Fruit fly (Drosophila melanogaster) whole organism, embryonic: ENCODE results near the gene CG5104.
A peak's percentile ranks its signal among the peaks of the same experiment; 100 is the strongest.

Experiments
- CG11247 ChIP-seq: fragments of 200-800 bp; sonication (Bioruptor generic); IDR thresholded peaks from 2 replicates; pipeline ENCODE4 v1.3.6; 2022; ENCODE audit warnings: missing biosample characterization, missing genetic modification characterization
- CG11695 ChIP-seq: fragments of 200-800 bp; sonication (Bioruptor generic); IDR thresholded peaks from 3 replicates; pipeline ENCODE4 v1.3.6; 2022; ENCODE audit warnings: missing biosample characterization, missing genetic modification characterization
- CG12391 ChIP-seq: fragments of 200-800 bp; sonication (Bioruptor generic); optimal IDR thresholded peaks from 3 replicates; lab custom pipeline; 2018; ENCODE audit warnings: missing biosample characterization, mild to moderate bottlenecking, missing genetic modification characterization, moderate library complexity
- CG12659 ChIP-seq: fragments of 200-800 bp; sonication (Bioruptor generic); optimal IDR thresholded peaks from 3 replicates; lab custom pipeline; 2017; ENCODE audit warnings: mild to moderate bottlenecking, missing biosample characterization, missing genetic modification reagents, missing genetic modification characterization
- CG13123 ChIP-seq: fragments of 200-800 bp; sonication (Bioruptor generic); optimal IDR thresholded peaks from 2 replicates; lab custom pipeline; 2016; ENCODE audit warnings: missing biosample characterization, missing genetic modification characterization
- CG14667 ChIP-seq: fragments of 200-800 bp; sonication (Bioruptor generic); IDR thresholded peaks from 2 replicates; pipeline ENCODE4 v1.3.6; 2022; ENCODE audit warnings: missing biosample characterization, missing genetic modification characterization
- CG15479 ChIP-seq: fragments of 200-800 bp; sonication (Bioruptor generic); optimal IDR thresholded peaks from 3 replicates; lab custom pipeline; 2019; ENCODE audit warnings: missing biosample characterization, mild to moderate bottlenecking, missing genetic modification characterization, moderate library complexity
- CG1602 ChIP-seq: fragments of 200-800 bp; sonication (Bioruptor generic); optimal IDR thresholded peaks from 3 replicates; lab custom pipeline; 2016; ENCODE audit warnings: missing biosample characterization, missing genetic modification characterization
- CG16779 ChIP-seq: fragments of 200-800 bp; sonication (Bioruptor generic); IDR thresholded peaks from 2 replicates; pipeline ENCODE4 v1.3.6; 2022; ENCODE audit warnings: missing biosample characterization, missing genetic modification characterization
- CG17328 ChIP-seq: fragments of 200-800 bp; sonication (Bioruptor generic); IDR thresholded peaks from 2 replicates; pipeline ENCODE4 v1.3.6; 2022; ENCODE audit warnings: missing biosample characterization, missing genetic modification characterization
- CG17359 ChIP-seq: fragments of 200-800 bp; sonication (Bioruptor generic); optimal IDR thresholded peaks from 3 replicates; lab custom pipeline; 2018; ENCODE audit warnings: missing biosample characterization, mild to moderate bottlenecking, missing genetic modification characterization, moderate library complexity
- CG18476 ChIP-seq: fragments of 200-800 bp; sonication (Bioruptor generic); optimal IDR thresholded peaks from 2 replicates; lab custom pipeline; 2016; ENCODE audit warnings: missing biosample characterization, mild to moderate bottlenecking, missing genetic modification characterization
- CG2889 ChIP-seq: fragments of 200-800 bp; sonication (Bioruptor generic); IDR thresholded peaks from 3 replicates; pipeline ENCODE4 v1.3.6; 2022; ENCODE audit warnings: missing biosample characterization, missing genetic modification characterization
- CG31224 ChIP-seq: fragments of 200-800 bp; sonication (Bioruptor generic); IDR thresholded peaks from 2 replicates; pipeline ENCODE4 v1.3.6; 2022; ENCODE audit warnings: missing biosample characterization, missing genetic modification characterization
- CG32532 ChIP-seq: fragments of 200-800 bp; sonication (Bioruptor generic); IDR thresholded peaks from 2 replicates; pipeline ENCODE4 v1.3.6; 2022; ENCODE audit warnings: missing biosample characterization, missing genetic modification characterization
- CG3281 ChIP-seq: fragments of 200-800 bp; sonication (Bioruptor generic); optimal IDR thresholded peaks from 3 replicates; lab custom pipeline; 2017; ENCODE audit warnings: missing biosample characterization, mild to moderate bottlenecking, missing genetic modification characterization
- CG34224 ChIP-seq: fragments of 200-800 bp; sonication (Bioruptor generic); IDR thresholded peaks from 3 replicates; pipeline ENCODE4 v1.3.6; 2022; ENCODE audit warnings: missing biosample characterization, missing genetic modification characterization; ENCODE audit not compliant: partially characterized antibody
- CG5245 ChIP-seq: fragments of 200-800 bp; sonication (Bioruptor generic); optimal IDR thresholded peaks from 3 replicates; lab custom pipeline; 2016; ENCODE audit warnings: missing biosample characterization, missing genetic modification characterization
- CG8089 ChIP-seq: fragments of 200-800 bp; sonication (Bioruptor generic); optimal IDR thresholded peaks from 3 replicates; lab custom pipeline; 2016; ENCODE audit warnings: missing biosample characterization, missing genetic modification characterization
- CoRest ChIP-seq: fragments of 200-800 bp; sonication (Bioruptor generic); optimal IDR thresholded peaks from 3 replicates; lab custom pipeline; 2018; ENCODE audit warnings: missing biosample characterization, mild to moderate bottlenecking, missing genetic modification characterization, moderate library complexity
- CrebB ChIP-seq: fragments of 200-800 bp; sonication (Bioruptor generic); optimal IDR thresholded peaks from 3 replicates; lab custom pipeline; 2018; ENCODE audit warnings: missing biosample characterization, mild to moderate bottlenecking, missing genetic modification characterization
- Deaf1 ChIP-seq: fragments of 200-800 bp; optimal IDR thresholded peaks from 3 replicates; lab custom pipeline; 2019; ENCODE audit warnings: missing biosample characterization, mild to moderate bottlenecking, missing genetic modification characterization, moderate library complexity
- E2f1 ChIP-seq: fragments of 200-800 bp; sonication (Bioruptor generic); IDR thresholded peaks from 2 replicates; pipeline ENCODE4 v1.3.6; 2022; ENCODE audit warnings: missing biosample characterization, missing genetic modification characterization
- Ets97D ChIP-seq: fragments of 200-800 bp; sonication (Bioruptor generic); optimal IDR thresholded peaks from 3 replicates; lab custom pipeline; 2016; ENCODE audit warnings: missing biosample characterization, missing genetic modification characterization
- Fer2 ChIP-seq: fragments of 200-800 bp; sonication (Bioruptor generic); optimal IDR thresholded peaks from 2 replicates; lab custom pipeline; 2018; ENCODE audit warnings: missing biosample characterization, mild to moderate bottlenecking, missing genetic modification characterization, moderate library complexity
- Gsc ChIP-seq: fragments of 200-800 bp; sonication (Bioruptor generic); IDR thresholded peaks from 2 replicates; pipeline ENCODE4 v1.3.6; 2022; ENCODE audit warnings: missing biosample characterization, missing genetic modification characterization
- Hand ChIP-seq: fragments of 200-800 bp; sonication (Bioruptor generic); optimal IDR thresholded peaks from 2 replicates; lab custom pipeline; 2017; ENCODE audit warnings: mild to moderate bottlenecking, missing biosample characterization, missing genetic modification reagents, missing genetic modification characterization
- MESR4 ChIP-seq: fragments of 200-800 bp; sonication (Bioruptor generic); optimal IDR thresholded peaks from 2 replicates; lab custom pipeline; 2018; ENCODE audit warnings: missing biosample characterization, mild to moderate bottlenecking, missing genetic modification characterization, moderate library complexity
- Myb ChIP-seq: fragments of 200-800 bp; sonication (Bioruptor generic); optimal IDR thresholded peaks from 2 replicates; lab custom pipeline; 2016; ENCODE audit warnings: missing biosample characterization, missing genetic modification characterization
- NC2β ChIP-seq: fragments of 200-800 bp; sonication (Bioruptor generic); optimal IDR thresholded peaks from 2 replicates; lab custom pipeline; 2016; ENCODE audit warnings: missing biosample characterization, missing genetic modification characterization
- Stat92E ChIP-seq, 3 experiments: fragments of >200 bp in 2 of 3; fragments of 200-800 bp in 1 of 3; sonication (Bioruptor generic) in 1 of 3; optimal IDR thresholded peaks; 2 replicates each; lab custom pipeline; 2017 to 2019; ENCODE audit warnings: missing biosample characterization in 3 of 3, missing genetic modification characterization in 3 of 3, mild to moderate bottlenecking in 1 of 3, moderate library complexity in 1 of 3
- Usf ChIP-seq: fragments of 200-800 bp; sonication (Bioruptor generic); optimal IDR thresholded peaks from 2 replicates; lab custom pipeline; 2017; ENCODE audit warnings: missing genotype, missing biosample characterization, missing genetic modification characterization
- YL-1 ChIP-seq: fragments of 200-800 bp; sonication (Bioruptor generic); optimal IDR thresholded peaks from 3 replicates; lab custom pipeline; 2017; ENCODE audit warnings: missing biosample characterization, mild to moderate bottlenecking, missing genetic modification characterization
- ac ChIP-seq: fragments of 200-800 bp; sonication (Bioruptor generic); optimal IDR thresholded peaks from 3 replicates; lab custom pipeline; 2017; ENCODE audit warnings: missing biosample characterization, mild to moderate bottlenecking, missing genetic modification characterization
- cato ChIP-seq: fragments of 200-800 bp; sonication (Bioruptor generic); optimal IDR thresholded peaks from 2 replicates; lab custom pipeline; 2016; ENCODE audit warnings: missing biosample characterization, missing genetic modification characterization, borderline replicate concordance
- dm ChIP-seq: fragments of 200-800 bp; sonication (Bioruptor generic); optimal IDR thresholded peaks from 3 replicates; lab custom pipeline; 2016; ENCODE audit warnings: missing biosample characterization, missing genetic modification characterization
- gfzf ChIP-seq: fragments of 200-800 bp; sonication (Bioruptor generic); optimal IDR thresholded peaks from 2 replicates; lab custom pipeline; 2016; ENCODE audit warnings: missing biosample characterization, mild to moderate bottlenecking, missing genetic modification characterization, moderate library complexity
- hth ChIP-seq: fragments of >200 bp; optimal IDR thresholded peaks from 2 replicates; lab custom pipeline; 2017; ENCODE audit warnings: inconsistent platforms
- ind ChIP-seq: fragments of 200-800 bp; sonication (Bioruptor generic); optimal IDR thresholded peaks from 3 replicates; lab custom pipeline; 2016; ENCODE audit warnings: missing biosample characterization, missing genetic modification characterization
- insv ChIP-seq, 2 experiments: fragments of 200-800 bp; sonication (Bioruptor generic); optimal IDR thresholded peaks; 3 replicates each; lab custom pipeline; 2016 to 2018; ENCODE audit warnings: missing biosample characterization in 2 of 2, missing genetic modification characterization in 2 of 2
- mam ChIP-seq: fragments of 200-800 bp; sonication (Bioruptor generic); optimal IDR thresholded peaks from 3 replicates; lab custom pipeline; 2016; ENCODE audit warnings: missing biosample characterization, missing genetic modification characterization
- nom ChIP-seq: fragments of 200-800 bp; sonication (Bioruptor generic); optimal IDR thresholded peaks from 2 replicates; lab custom pipeline; 2017; ENCODE audit warnings: missing biosample characterization, missing genetic modification characterization, mild to moderate bottlenecking, moderate library complexity, missing genetic modification reagents
- pita ChIP-seq: fragments of 200-800 bp; sonication (Bioruptor generic); optimal IDR thresholded peaks from 2 replicates; lab custom pipeline; 2017; ENCODE audit warnings: missing biosample characterization, mild to moderate bottlenecking, missing genetic modification characterization
- scrt ChIP-seq: fragments of 200-800 bp; sonication (Bioruptor generic); optimal IDR thresholded peaks from 2 replicates; lab custom pipeline; 2018; ENCODE audit warnings: missing biosample characterization, mild to moderate bottlenecking, missing genetic modification characterization, moderate library complexity
- sens-2 ChIP-seq: fragments of 200-800 bp; sonication (Bioruptor generic); IDR thresholded peaks from 2 replicates; pipeline ENCODE4 v1.3.6; 2022; ENCODE audit warnings: missing biosample characterization, missing genetic modification characterization
- sisA ChIP-seq: fragments of 200-800 bp; sonication (Bioruptor generic); IDR thresholded peaks from 2 replicates; pipeline ENCODE4 v1.3.6; 2022; ENCODE audit warnings: missing biosample characterization, missing genetic modification characterization
- ssp ChIP-seq: fragments of 200-800 bp; sonication (Bioruptor generic); IDR thresholded peaks from 2 replicates; pipeline ENCODE4 v1.3.6; 2022; ENCODE audit warnings: missing biosample characterization, missing genetic modification characterization
- trh ChIP-seq: fragments of 200-800 bp; sonication (Bioruptor generic); optimal IDR thresholded peaks from 2 replicates; lab custom pipeline; 2016; ENCODE audit warnings: missing biosample characterization, missing genetic modification characterization

Gene CG5104

dm6 chr3L:20494262-20494601 lies 26.6 kb upstream of the CG5104 start (continued):
- TF ChIP-seq ssp (GFP tag; lab: Robert Waterston, UW) (no peak), CG8089 (no peak), CG12391 (tag; lab: Kevin White, UChicago) (peak; percentile 29)

dm6 chr3L:20494780-20495591 lies 25.8 kb upstream of the CG5104 start, which contains the start of gene ZnT77C:
TSS of gene ZnT77C (minus strand) at chr3L:20494921.
- TF ChIP-seq Ets97D (peak; percentile 29), Deaf1 (tag; lab: Kevin White, UChicago) (no peak), CG34224 (GFP tag; lab: Robert Waterston, UW) (no peak), Hand (GFP tag; lab: Kevin White, UChicago) (no peak), CoRest (tag; lab: Kevin White, UChicago) (peak; percentile 48), ind (GFP tag; lab: Kevin White, UChicago) (no peak), gfzf (GFP tag; lab: Kevin White, UChicago) (peak; percentile 84), scrt (no peak), YL-1 (GFP tag; lab: Kevin White, UChicago) (peak; percentile 32), E2f1 (no peak), CG11247 (GFP tag; lab: Robert Waterston, UW) (no peak), Stat92E (GFP tag; optimal IDR thresholded peaks at IDR 0.05; lab: Kevin White, UChicago) (no peak), insv (GFP tag; optimal IDR thresholded peaks at IDR 0.05; lab: Kevin White, UChicago) (no peak), CG17359 (no peak), CG14667 (GFP tag; lab: Robert Waterston, UW) (no peak), hth (lab: Kevin White, UChicago) (no peak), trh (GFP tag; lab: Kevin White, UChicago) (no peak), CG5245 (GFP tag; lab: Kevin White, UChicago) (no peak), CG3281 (GFP tag; lab: Kevin White, UChicago) (no peak), Gsc (GFP tag; lab: Robert Waterston, UW) (no peak), NC2β (GFP tag; lab: Kevin White, UChicago) (no peak), CG17328 (GFP tag; lab: Robert Waterston, UW) (no peak), pita (GFP tag; lab: Kevin White, UChicago) (no peak), CrebB (tag; lab: Kevin White, UChicago) (peak; percentile 7), CG18476 (GFP tag; lab: Kevin White, UChicago) (no peak), CG11695 (no peak), MESR4 (GFP tag; lab: Kevin White, UChicago) (peak; percentile 79), CG13123 (GFP tag; lab: Kevin White, UChicago) (no peak), Myb (peak; percentile 98), sens-2 (GFP tag; lab: Robert Waterston, UW) (no peak), sisA (GFP tag; lab: Robert Waterston, UW) (no peak), mam (GFP tag; lab: Kevin White, UChicago) (no peak), dm (GFP tag; lab: Kevin White, UChicago) (no peak), CG31224 (no peak), Usf (GFP tag; lab: Kevin White, UChicago) (no peak), Fer2 (no peak), CG1602 (GFP tag; lab: Kevin White, UChicago) (no peak), CG15479 (no peak), CG2889 (GFP tag; lab: Robert Waterston, UW) (no peak), CG8089 (no peak), CG12659 (GFP tag; lab: Kevin White, UChicago) (peak; percentile 22), CG16779 (GFP tag; lab: Robert Waterston, UW) (no peak), CG32532 (GFP tag; lab: Robert Waterston, UW) (no peak), cato (GFP tag; lab: Kevin White, UChicago) (no peak), nom (GFP tag; lab: Kevin White, UChicago) (no peak), ac (GFP tag; lab: Kevin White, UChicago) (no peak)
